Worm (Caenorhabditis elegans): ENCODE results near the gene K07E3.9.

DNA sequence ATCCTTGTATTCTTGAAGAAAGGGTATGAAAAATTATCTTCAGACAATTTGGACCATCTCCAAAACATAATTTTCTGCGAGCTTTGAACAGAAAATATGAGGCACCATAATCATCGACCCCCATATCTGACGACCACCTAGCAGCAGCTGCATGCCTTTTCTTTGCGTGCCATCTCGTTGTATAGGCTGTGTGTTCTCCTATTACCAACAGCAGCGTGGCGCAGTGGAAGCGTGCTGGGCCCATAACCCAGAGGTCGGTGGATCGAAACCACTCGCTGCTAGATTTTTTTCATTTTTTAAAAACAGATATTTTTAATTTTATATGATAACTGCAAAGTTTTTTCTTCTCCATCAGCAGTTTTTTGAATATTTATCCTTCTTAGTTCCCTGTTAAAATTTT lies 47.9 kb downstream of the K07E3.9 start:
- no peak for TF ChIP-seq him-1 (tag; optimal IDR thresholded peaks at IDR 0.05)
- no peak for TF ChIP-seq dao-5 (tag; optimal IDR thresholded peaks at IDR 0.05)

Measured in whole organism, L4/young adult.